Fruit fly (Drosophila melanogaster) whole organism, embryonic: ENCODE measurements around the gene Tbca.

Experiments
- CG11696 ChIP-seq: fragments of 200-800 bp; sonication (Bioruptor generic); IDR thresholded peaks from 2 replicates; pipeline ENCODE4 v1.3.6; 2022; ENCODE audit warnings: missing biosample characterization, missing genetic modification characterization
- CG11723 ChIP-seq: fragments of 200-800 bp; sonication (Bioruptor generic); optimal IDR thresholded peaks from 2 replicates; lab custom pipeline; 2017; ENCODE audit warnings: missing biosample characterization, mild to moderate bottlenecking, missing genetic modification characterization
- CG1233 ChIP-seq: fragments of 200-800 bp; sonication (Bioruptor generic); optimal IDR thresholded peaks from 4 replicates; lab custom pipeline; 2018; ENCODE audit warnings: missing biosample characterization, mild to moderate bottlenecking, missing genetic modification characterization
- CG13287 ChIP-seq: fragments of 200-800 bp; sonication (Bioruptor generic); IDR thresholded peaks from 2 replicates; pipeline ENCODE4 v1.3.6; 2022; ENCODE audit warnings: missing biosample characterization, missing genetic modification characterization; ENCODE audit not compliant: partially characterized antibody
- CG13624 ChIP-seq: fragments of 200-800 bp; sonication (Bioruptor generic); optimal IDR thresholded peaks from 2 replicates; lab custom pipeline; 2016; ENCODE audit warnings: missing biosample characterization, missing genetic modification characterization
- CG13775 ChIP-seq: fragments of 200-800 bp; sonication (Bioruptor generic); optimal IDR thresholded peaks from 3 replicates; lab custom pipeline; 2017; ENCODE audit warnings: missing biosample characterization, mild to moderate bottlenecking, missing genetic modification characterization
- CG14050 ChIP-seq: fragments of 200-800 bp; sonication (Bioruptor generic); IDR thresholded peaks from 3 replicates; pipeline ENCODE4 v1.3.6; 2022; ENCODE audit warnings: missing biosample characterization, missing genetic modification characterization
- CG17802 ChIP-seq: fragments of 200-800 bp; sonication (Bioruptor generic); optimal IDR thresholded peaks from 2 replicates; lab custom pipeline; 2018; ENCODE audit warnings: missing biosample characterization, mild to moderate bottlenecking, missing genetic modification characterization, moderate library complexity
- CG4328 ChIP-seq: fragments of 200-800 bp; sonication (Bioruptor generic); optimal IDR thresholded peaks from 3 replicates; lab custom pipeline; 2017; ENCODE audit warnings: missing biosample characterization, missing genetic modification reagents, missing genetic modification characterization
- CG7357 ChIP-seq: fragments of 200-800 bp; sonication (Bioruptor generic); IDR thresholded peaks from 3 replicates; pipeline ENCODE4 v1.3.6; 2022; ENCODE audit warnings: missing biosample characterization, missing genetic modification characterization
- CG8290 ChIP-seq, 3 experiments: fragments of 200-800 bp; sonication (Bioruptor generic); optimal IDR thresholded peaks; 2 replicates each; lab custom pipeline; 2016 to 2019; ENCODE audit warnings: missing biosample characterization in 3 of 3, missing genetic modification characterization in 3 of 3, mild to moderate bottlenecking in 2 of 3, moderate library complexity in 1 of 3
- CTCF ChIP-seq: fragments of 200-800 bp; sonication (Bioruptor generic); optimal IDR thresholded peaks from 2 replicates; lab custom pipeline; 2017; ENCODE audit warnings: missing biosample characterization, mild to moderate bottlenecking, missing genetic modification characterization, moderate library complexity
- D19B ChIP-seq: fragments of 200-800 bp; sonication (Bioruptor generic); optimal IDR thresholded peaks from 2 replicates; lab custom pipeline; 2017; ENCODE audit warnings: missing biosample characterization, mild to moderate bottlenecking, missing genetic modification characterization
- Dbx ChIP-seq: fragments of 200-800 bp; sonication (Bioruptor generic); IDR thresholded peaks from 3 replicates; pipeline ENCODE4 v1.3.6; 2022; ENCODE audit warnings: missing biosample characterization, missing genetic modification characterization
- Dip3 ChIP-seq: fragments of 200-800 bp; sonication (Bioruptor generic); optimal IDR thresholded peaks from 3 replicates; lab custom pipeline; 2016; ENCODE audit warnings: missing biosample characterization, missing genetic modification characterization
- Fer3 ChIP-seq: fragments of 200-800 bp; sonication (Bioruptor generic); optimal IDR thresholded peaks from 2 replicates; lab custom pipeline; 2018; ENCODE audit warnings: missing biosample characterization, mild to moderate bottlenecking, missing genetic modification characterization, moderate library complexity
- HLH54F ChIP-seq: fragments of 200-800 bp; sonication (Bioruptor generic); optimal IDR thresholded peaks from 3 replicates; lab custom pipeline; 2016; ENCODE audit warnings: missing biosample characterization, missing genetic modification characterization
- HmgD ChIP-seq: fragments of 200-800 bp; sonication (Bioruptor generic); optimal IDR thresholded peaks from 3 replicates; lab custom pipeline; 2016; ENCODE audit warnings: missing biosample characterization, missing genetic modification characterization
- Hmr ChIP-seq: fragments of 200-800 bp; sonication (Bioruptor generic); optimal IDR thresholded peaks from 3 replicates; lab custom pipeline; 2017; ENCODE audit warnings: mild to moderate bottlenecking, missing biosample characterization, missing genetic modification reagents, missing genetic modification characterization
- Hsf ChIP-seq: fragments of 200-800 bp; sonication (Bioruptor generic); optimal IDR thresholded peaks from 3 replicates; lab custom pipeline; 2016; ENCODE audit warnings: missing biosample characterization, missing genetic modification characterization
- NfI ChIP-seq: fragments of 200-800 bp; sonication (Bioruptor generic); optimal IDR thresholded peaks from 3 replicates; lab custom pipeline; 2018; ENCODE audit warnings: missing biosample characterization, mild to moderate bottlenecking, missing genetic modification characterization, moderate library complexity
- Ravus ChIP-seq: fragments of 200-800 bp; sonication (Bioruptor generic); IDR thresholded peaks from 2 replicates; pipeline ENCODE4 v1.3.6; 2022; ENCODE audit warnings: missing biosample characterization, missing genetic modification characterization
- Side ChIP-seq: fragments of 200-800 bp; sonication (Bioruptor generic); optimal IDR thresholded peaks from 2 replicates; lab custom pipeline; 2016; ENCODE audit warnings: missing biosample characterization, missing genetic modification characterization
- Sox100B ChIP-seq: fragments of 200-800 bp; sonication (Bioruptor generic); optimal IDR thresholded peaks from 3 replicates; lab custom pipeline; 2018; ENCODE audit warnings: missing biosample characterization, mild to moderate bottlenecking, missing genetic modification characterization
- TFAM ChIP-seq: fragments of 200-800 bp; sonication (Bioruptor generic); optimal IDR thresholded peaks from 2 replicates; lab custom pipeline; 2017; ENCODE audit warnings: missing biosample characterization, missing genetic modification characterization, inconsistent platforms
- Xrp1 ChIP-seq: fragments of 200-800 bp; sonication (Bioruptor generic); IDR thresholded peaks from 2 replicates; pipeline ENCODE4 v1.3.6; 2022; ENCODE audit warnings: missing biosample characterization, missing genetic modification characterization
- bbx ChIP-seq: fragments of 200-800 bp; sonication (Bioruptor generic); IDR thresholded peaks from 2 replicates; pipeline ENCODE4 v1.3.6; 2022; ENCODE audit warnings: missing biosample characterization, missing genetic modification characterization; ENCODE audit not compliant: partially characterized antibody
- dimm ChIP-seq: fragments of 200-800 bp; sonication (Bioruptor generic); IDR thresholded peaks from 2 replicates; pipeline ENCODE4 v1.3.6; 2022; ENCODE audit warnings: missing biosample characterization, missing genetic modification characterization
- fd3F ChIP-seq: fragments of 200-800 bp; sonication (Bioruptor generic); optimal IDR thresholded peaks from 2 replicates; lab custom pipeline; 2018; ENCODE audit warnings: missing biosample characterization, mild to moderate bottlenecking, missing genetic modification characterization, moderate library complexity
- gt ChIP-seq: fragments of 200-800 bp; sonication (Bioruptor generic); IDR thresholded peaks from 2 replicates; pipeline ENCODE4 v1.3.6; 2022; ENCODE audit warnings: missing biosample characterization, missing genetic modification characterization
- kah ChIP-seq: fragments of 200-800 bp; sonication (Bioruptor generic); optimal IDR thresholded peaks from 2 replicates; lab custom pipeline; 2018; ENCODE audit warnings: missing biosample characterization, mild to moderate bottlenecking, missing genetic modification characterization
- kay ChIP-seq: fragments of 200-800 bp; sonication (Bioruptor generic); optimal IDR thresholded peaks from 2 replicates; lab custom pipeline; 2016; ENCODE audit warnings: missing biosample characterization, missing genetic modification characterization
- knrl ChIP-seq: fragments of 200-800 bp; sonication (Bioruptor generic); IDR thresholded peaks from 3 replicates; pipeline ENCODE4 v1.3.6; 2022; ENCODE audit warnings: missing biosample characterization, missing genetic modification characterization; ENCODE audit not compliant: partially characterized antibody
- lmd ChIP-seq: fragments of 200-800 bp; sonication (Bioruptor generic); IDR thresholded peaks from 2 replicates; pipeline ENCODE4 v1.3.6; 2022; ENCODE audit warnings: missing biosample characterization, missing genetic modification characterization
- nerfin-2 ChIP-seq: fragments of 200-800 bp; sonication (Bioruptor generic); IDR thresholded peaks from 2 replicates; pipeline ENCODE4 v1.3.6; 2022; ENCODE audit warnings: missing biosample characterization, missing genetic modification characterization; ENCODE audit not compliant: partially characterized antibody
- onecut ChIP-seq: fragments of 200-800 bp; sonication (Bioruptor generic); IDR thresholded peaks from 2 replicates; pipeline ENCODE4 v1.3.6; 2022; ENCODE audit warnings: missing biosample characterization, missing genetic modification characterization
- pfk ChIP-seq: fragments of 200-800 bp; sonication (Bioruptor generic); optimal IDR thresholded peaks from 2 replicates; lab custom pipeline; 2018; ENCODE audit warnings: missing biosample characterization, mild to moderate bottlenecking, missing genetic modification characterization, moderate library complexity
- schlank ChIP-seq: fragments of 200-800 bp; sonication (Bioruptor generic); optimal IDR thresholded peaks from 2 replicates; lab custom pipeline; 2018; ENCODE audit warnings: missing biosample characterization, mild to moderate bottlenecking, missing genetic modification characterization
- sima ChIP-seq: fragments of 200-800 bp; sonication (Bioruptor generic); optimal IDR thresholded peaks from 2 replicates; lab custom pipeline; 2016; ENCODE audit warnings: missing biosample characterization, missing genetic modification characterization
- slbo ChIP-seq: fragments of 200-800 bp; sonication (Bioruptor generic); IDR thresholded peaks from 2 replicates; pipeline ENCODE4 v1.3.6; 2022; ENCODE audit warnings: missing biosample characterization, missing genetic modification characterization
- so ChIP-seq: fragments of 200-800 bp; sonication (Bioruptor generic); IDR thresholded peaks from 3 replicates; pipeline ENCODE4 v1.3.6; 2022; ENCODE audit warnings: missing biosample characterization, missing genetic modification characterization
- stwl ChIP-seq: fragments of 200-800 bp; sonication (Bioruptor generic); optimal IDR thresholded peaks from 3 replicates; lab custom pipeline; 2018; ENCODE audit warnings: missing biosample characterization, mild to moderate bottlenecking, missing genetic modification characterization, moderate library complexity
- tio ChIP-seq: fragments of 200-800 bp; sonication (Bioruptor generic); optimal IDR thresholded peaks from 2 replicates; lab custom pipeline; 2017; ENCODE audit warnings: missing biosample characterization, missing genetic modification characterization, inconsistent platforms
- tna ChIP-seq: fragments of 200-800 bp; sonication (Bioruptor generic); IDR thresholded peaks from 2 replicates; pipeline ENCODE4 v1.3.6; 2022; ENCODE audit warnings: missing biosample characterization, missing genetic modification characterization; ENCODE audit not compliant: partially characterized antibody
- toy ChIP-seq: fragments of 200-800 bp; sonication (Bioruptor generic); IDR thresholded peaks from 2 replicates; pipeline ENCODE4 v1.3.6; 2022; ENCODE audit warnings: missing biosample characterization, missing genetic modification characterization
- trem ChIP-seq: fragments of 200-800 bp; optimal IDR thresholded peaks from 3 replicates; lab custom pipeline; 2019; ENCODE audit warnings: missing biosample characterization, mild to moderate bottlenecking, missing genetic modification characterization, moderate library complexity
- tx ChIP-seq: fragments of 200-800 bp; sonication (Bioruptor generic); optimal IDR thresholded peaks from 2 replicates; lab custom pipeline; 2016; ENCODE audit warnings: missing biosample characterization, missing genetic modification characterization
- vnd ChIP-seq: fragments of 200-800 bp; sonication (Bioruptor generic); IDR thresholded peaks from 3 replicates; pipeline ENCODE4 v1.3.6; 2022; ENCODE audit warnings: missing biosample characterization, missing genetic modification characterization; ENCODE audit not compliant: partially characterized antibody
- zen ChIP-seq: fragments of 200-800 bp; sonication (Bioruptor generic); optimal IDR thresholded peaks from 3 replicates; lab custom pipeline; 2018; ENCODE audit warnings: missing biosample characterization, mild to moderate bottlenecking, missing genetic modification characterization, moderate library complexity
- zen2 ChIP-seq: fragments of 200-800 bp; sonication (Bioruptor generic); IDR thresholded peaks from 3 replicates; pipeline ENCODE4 v1.3.6; 2022; ENCODE audit warnings: missing biosample characterization, missing genetic modification characterization; ENCODE audit not compliant: partially characterized antibody
- zfh1 ChIP-seq: fragments of 200-800 bp; sonication (Bioruptor generic); IDR thresholded peaks from 3 replicates; pipeline ENCODE4 v1.3.6; 2022; ENCODE audit warnings: missing biosample characterization, missing genetic modification characterization

Tbca gene

DNA sequence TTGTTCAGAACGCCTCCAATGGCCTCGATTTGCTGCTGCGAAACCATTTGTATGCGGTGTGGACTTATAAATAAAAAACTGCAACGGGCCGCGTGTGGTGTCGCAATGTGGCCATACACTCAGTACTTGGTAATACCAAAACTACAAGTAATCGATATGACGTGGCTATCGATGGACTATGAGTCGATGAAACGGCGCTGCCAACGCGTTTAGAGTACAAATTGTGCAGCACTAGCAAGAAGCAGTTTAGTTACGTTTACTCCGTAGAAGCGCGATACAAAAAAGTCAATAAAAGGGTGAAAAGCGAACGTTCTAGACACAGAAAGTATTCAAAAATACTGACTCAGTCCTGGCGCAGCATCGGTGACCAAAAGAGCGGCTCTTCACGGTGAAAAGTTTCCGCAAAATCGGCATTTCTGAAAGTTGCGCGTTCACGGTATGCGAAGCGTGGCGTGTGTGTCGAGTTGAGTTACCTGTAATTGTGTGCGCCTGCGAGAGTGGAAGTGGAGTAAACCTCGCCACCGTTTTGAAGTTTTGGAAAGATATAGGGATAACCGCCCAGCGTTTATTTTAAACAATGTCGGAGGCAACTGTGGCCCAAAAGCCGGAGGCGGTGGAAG lies 4.2 kb downstream of the Tbca start, which contains the start of the genes nero and CG1910 (continued):
- no peak for TF ChIP-seq CG4328
- TF ChIP-seq trem = peak; percentile 99
- TF ChIP-seq CTCF (GFP tag; lab: Kevin White, UChicago) = peak; percentile 39
- no peak for TF ChIP-seq TFAM (GFP tag; lab: Kevin White, UChicago)
- no peak for TF ChIP-seq Dip3 (GFP tag; lab: Kevin White, UChicago)
- TF ChIP-seq CG17802 (tag; lab: Kevin White, UChicago) = no peak
- peak; percentile 40 for TF ChIP-seq pfk (GFP tag; lab: Kevin White, UChicago)
- TF ChIP-seq stwl (tag; lab: Kevin White, UChicago) = peak; percentile 75
- no peak for TF ChIP-seq Ravus (GFP tag; lab: Robert Waterston, UW)
- TF ChIP-seq Hsf (GFP tag; lab: Kevin White, UChicago) = peak; percentile 30
- TF ChIP-seq slbo (GFP tag; lab: Robert Waterston, UW) = no peak
- no peak for TF ChIP-seq Dbx (GFP tag; lab: Robert Waterston, UW)
- no peak for TF ChIP-seq tio (GFP tag; lab: Kevin White, UChicago)
- TF ChIP-seq CG8290 (GFP tag; optimal IDR thresholded peaks at IDR 0.05; lab: Kevin White, UChicago) = peak; percentile 15
- peak in 1 of 2 experiments; percentile 77 for TF ChIP-seq CG8290 (tag; optimal IDR thresholded peaks at IDR 0.05; lab: Kevin White, UChicago)
- no peak for TF ChIP-seq Fer3 (tag; lab: Kevin White, UChicago)
- TF ChIP-seq CG11696 (GFP tag; lab: Robert Waterston, UW) = no peak
- no peak for TF ChIP-seq knrl
- TF ChIP-seq Xrp1 (GFP tag; lab: Robert Waterston, UW) = no peak
- no peak for TF ChIP-seq lmd (GFP tag; lab: Robert Waterston, UW)
- TF ChIP-seq Side (GFP tag; lab: Kevin White, UChicago) = no peak
- no peak for TF ChIP-seq Hmr
- peak; percentile 29 for TF ChIP-seq CG1233 (GFP tag; lab: Kevin White, UChicago)
- peak; percentile 58 for TF ChIP-seq onecut (GFP tag; lab: Robert Waterston, UW)
- no peak for TF ChIP-seq toy (GFP tag; lab: Robert Waterston, UW)
- TF ChIP-seq CG13624 (GFP tag; lab: Kevin White, UChicago) = no peak
- no peak for TF ChIP-seq fd3F (GFP tag; lab: Kevin White, UChicago)
- TF ChIP-seq dimm = no peak
- no peak for TF ChIP-seq CG13775
- no peak for TF ChIP-seq bbx (GFP tag; lab: Robert Waterston, UW)
- no peak for TF ChIP-seq tx
- TF ChIP-seq CG11723 (GFP tag; lab: Kevin White, UChicago) = no peak
- no peak for TF ChIP-seq so (GFP tag; lab: Robert Waterston, UW)
- TF ChIP-seq nerfin-2 (GFP tag; lab: Robert Waterston, UW) = no peak
- no peak for TF ChIP-seq tna
- TF ChIP-seq HLH54F (GFP tag; lab: Kevin White, UChicago) = no peak
- TF ChIP-seq zen (tag; lab: Kevin White, UChicago) = peak; percentile 37
- no peak for TF ChIP-seq zfh1 (GFP tag; lab: Robert Waterston, UW)
- TF ChIP-seq vnd (GFP tag; lab: Robert Waterston, UW) = no peak
- TF ChIP-seq HmgD (GFP tag; lab: Kevin White, UChicago) = peak; percentile 70
- TF ChIP-seq gt (GFP tag; lab: Robert Waterston, UW) = no peak
- peak; percentile 23 for TF ChIP-seq kay
- TF ChIP-seq kah (GFP tag; lab: Kevin White, UChicago) = no peak
- peak; percentile 25 for TF ChIP-seq D19B (GFP tag; lab: Kevin White, UChicago)
- TF ChIP-seq CG14050 (GFP tag; lab: Robert Waterston, UW) = no peak
- TF ChIP-seq schlank (tag; lab: Kevin White, UChicago) = no peak
- no peak for TF ChIP-seq sima
- no peak for TF ChIP-seq zen2 (GFP tag; lab: Robert Waterston, UW)
- no peak for TF ChIP-seq CG13287 (GFP tag; lab: Robert Waterston, UW)
- no peak for TF ChIP-seq Sox100B (GFP tag; lab: Kevin White, UChicago)
- TF ChIP-seq NfI (GFP tag; lab: Kevin White, UChicago) = no peak
- TF ChIP-seq CG7357 (GFP tag; lab: Robert Waterston, UW) = 0 out of 3 replicates have a peak, but pooled peaks have one; percentile 23
